Fruit fly (Drosophila melanogaster): ENCODE results near the gene hth.

The hth gene

dm6 chr3R:10616772-10617400, 22.5 kb downstream of the hth start (continued):
- TF ChIP-seq CG13424 (tag; optimal IDR thresholded peaks at IDR 0.05), result no peak
- peak; percentile 98 for TF ChIP-seq abd-A (tag; optimal IDR thresholded peaks at IDR 0.05)
- TF ChIP-seq pita (GFP tag; optimal IDR thresholded peaks at IDR 0.05), result no peak
- no peak for TF ChIP-seq trh (GFP tag; optimal IDR thresholded peaks at IDR 0.05)
- TF ChIP-seq gsb-n (tag; optimal IDR thresholded peaks at IDR 0.05), result no peak
- TF ChIP-seq CG5180 (GFP tag; optimal IDR thresholded peaks at IDR 0.05), result peak; percentile 38
- TF ChIP-seq CG8359 (GFP tag; optimal IDR thresholded peaks at IDR 0.05; ENCODE audit: borderline replicate concordance), result no peak
- TF ChIP-seq CG31388 (GFP tag; optimal IDR thresholded peaks at IDR 0.05), result no peak
- TF ChIP-seq Adf1 (GFP tag; IDR thresholded peaks at IDR 0.05), result peak; percentile 99
- TF ChIP-seq cad (GFP tag; optimal IDR thresholded peaks at IDR 0.05), result peak; percentile 99
- 0 out of 3 replicates have a peak, but pooled peaks have one; percentile 27 for TF ChIP-seq Opbp (GFP tag; IDR thresholded peaks at IDR 0.05; ENCODE audit: partially characterized antibody)
- TF ChIP-seq CG7987 (GFP tag; optimal IDR thresholded peaks at IDR 0.05), result no peak
- peak in 1 of 2 experiments; percentile 52 for TF ChIP-seq bsh (GFP tag; optimal IDR thresholded peaks at IDR 0.05)
- no peak for TF ChIP-seq Stat92E (GFP tag; optimal IDR thresholded peaks at IDR 0.05)
- no peak for TF ChIP-seq CG30403 (GFP tag; optimal IDR thresholded peaks at IDR 0.05)
- no peak for TF ChIP-seq CG43689 (GFP tag; IDR thresholded peaks at IDR 0.05)
- TF ChIP-seq CG12155 (GFP tag; optimal IDR thresholded peaks at IDR 0.05), result no peak
- TF ChIP-seq CG13894 (tag; optimal IDR thresholded peaks at IDR 0.05), result no peak
- TF ChIP-seq CG4404 (GFP tag; IDR thresholded peaks at IDR 0.05), result no peak
- no peak for TF ChIP-seq Lpt (GFP tag; optimal IDR thresholded peaks at IDR 0.05)
- peak; percentile 7; the same call in 1 of the 2 replicates for TF ChIP-seq amos (GFP tag; IDR thresholded peaks at IDR 0.05; ENCODE audit: partially characterized antibody)
- no peak for TF ChIP-seq Hmr (GFP tag; optimal IDR thresholded peaks at IDR 0.05)
- TF ChIP-seq D (optimal IDR thresholded peaks at IDR 0.05), result peak; percentile 67
- no peak for TF ChIP-seq D (GFP tag; optimal IDR thresholded peaks at IDR 0.05)
- TF ChIP-seq CG34422 (GFP tag; IDR thresholded peaks at IDR 0.05), result no peak
- no peak for TF ChIP-seq hkb (optimal IDR thresholded peaks at IDR 0.05)
- no peak for TF ChIP-seq hkb (GFP tag; IDR thresholded peaks at IDR 0.05)
- no peak for TF ChIP-seq sima (GFP tag; optimal IDR thresholded peaks at IDR 0.05)
- no peak for TF ChIP-seq CG9876 (GFP tag; optimal IDR thresholded peaks at IDR 0.05)
- no peak for TF ChIP-seq sob (GFP tag; IDR thresholded peaks at IDR 0.05)
- no peak for TF ChIP-seq CG6254 (GFP tag; optimal IDR thresholded peaks at IDR 0.05)
- TF ChIP-seq Nf-YC (tag; optimal IDR thresholded peaks at IDR 0.05), result peak; percentile 93
- no peak for TF ChIP-seq pan (optimal IDR thresholded peaks at IDR 0.05)
- TF ChIP-seq pan (GFP tag; optimal IDR thresholded peaks at IDR 0.05 in 1 of 2, IDR thresholded peaks at IDR 0.05 in 1 of 2), result no peak
- no peak for TF ChIP-seq gce (GFP tag; IDR thresholded peaks at IDR 0.05)
- TF ChIP-seq ash1 (GFP tag; optimal IDR thresholded peaks at IDR 0.05), result peak; percentile 85
- TF ChIP-seq CG10321 (GFP tag; IDR thresholded peaks at IDR 0.05), result peak; percentile 94
- TF ChIP-seq stwl (tag; optimal IDR thresholded peaks at IDR 0.05), result peak; percentile 17
- no peak for TF ChIP-seq CG7372 (GFP tag; IDR thresholded peaks at IDR 0.05)
- no peak for TF ChIP-seq CG15011 (GFP tag; optimal IDR thresholded peaks at IDR 0.05)
- peak; percentile 96 for TF ChIP-seq CG1832 (GFP tag; optimal IDR thresholded peaks at IDR 0.05)
- TF ChIP-seq danr (GFP tag; IDR thresholded peaks at IDR 0.05), result no peak
- no peak for TF ChIP-seq CG10267 (tag; optimal IDR thresholded peaks at IDR 0.05)
- TF ChIP-seq Sox102F (GFP tag; optimal IDR thresholded peaks at IDR 0.05), result no peak
- no peak for TF ChIP-seq org-1 (GFP tag; optimal IDR thresholded peaks at IDR 0.05)
- no peak for TF ChIP-seq CG17186 (GFP tag; optimal IDR thresholded peaks at IDR 0.05)
- TF ChIP-seq H2.0 (GFP tag; IDR thresholded peaks at IDR 0.05), result no peak
- TF ChIP-seq CG6683 (GFP tag; optimal IDR thresholded peaks at IDR 0.05), result no peak
- TF ChIP-seq twi (tag; optimal IDR thresholded peaks at IDR 0.05), result no peak
- TF ChIP-seq CG12942 (GFP tag; optimal IDR thresholded peaks at IDR 0.05), result no peak
- TF ChIP-seq toy (GFP tag; IDR thresholded peaks at IDR 0.05), result no peak

Data from whole organism, embryonic.